Fruit fly (Drosophila melanogaster): ENCODE results near the gene Mgat4b.

DNA sequence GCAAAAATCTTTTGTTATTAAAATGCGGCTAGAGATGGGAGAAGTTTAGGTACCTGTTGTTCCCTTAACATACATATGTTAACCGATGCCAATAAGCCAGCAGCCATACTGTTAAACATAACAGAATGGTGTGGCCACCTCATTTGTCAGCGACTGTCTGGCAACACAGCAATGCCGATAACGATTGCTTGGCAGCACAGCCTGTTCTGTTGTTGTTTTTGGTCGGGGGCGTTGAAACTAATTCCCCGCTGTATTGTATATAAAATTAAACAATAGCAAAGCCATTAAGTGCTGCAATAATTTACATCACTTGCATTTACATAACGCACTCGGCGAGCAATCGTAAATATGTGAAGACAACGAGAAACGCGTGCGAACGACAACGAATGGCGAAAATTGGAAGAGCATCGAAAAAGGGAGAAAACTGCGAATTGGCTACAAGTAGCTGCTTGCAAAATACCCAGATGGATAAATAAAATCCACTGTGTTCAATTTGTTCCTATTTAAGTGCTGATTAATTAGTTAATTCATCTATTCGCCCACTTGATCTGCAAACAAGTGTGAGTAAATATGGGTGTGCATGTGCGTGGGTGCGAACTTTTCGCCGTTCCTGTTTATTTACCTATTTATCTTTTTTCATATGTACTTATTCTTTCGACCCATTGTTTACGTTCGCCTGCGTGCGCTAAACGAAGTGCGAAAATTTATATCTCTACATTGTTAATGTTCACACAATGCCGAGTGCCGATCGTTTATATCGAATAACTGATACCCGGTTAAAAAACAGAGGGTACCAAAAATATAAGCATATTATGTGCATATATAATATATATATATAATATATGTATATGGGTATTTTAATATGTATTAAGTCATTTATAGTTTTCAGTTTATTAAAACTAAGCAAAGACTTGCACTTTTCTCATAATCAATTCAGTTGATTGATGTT lies 7.0 kb downstream of the Mgat4b start, which contains the start of the genes Tsen34 and Mgat4a:
- no peak for TF ChIP-seq dsx (GFP tag; optimal IDR thresholded peaks at IDR 0.05; ENCODE audit: poor library complexity, severe bottlenecking)
- TF ChIP-seq CG32006 (GFP tag; optimal IDR thresholded peaks at IDR 0.05), result no peak
- TF ChIP-seq CG15336 (GFP tag; IDR thresholded peaks at IDR 0.05), result no peak
- no peak for TF ChIP-seq Eip93F (GFP tag; optimal IDR thresholded peaks at IDR 0.05)
- TF ChIP-seq esn (GFP tag; optimal IDR thresholded peaks at IDR 0.05), result peak; percentile 62
- no peak for TF ChIP-seq CG34406 (GFP tag; optimal IDR thresholded peaks at IDR 0.05)
- TF ChIP-seq Hr39 (GFP tag; optimal IDR thresholded peaks at IDR 0.05), result no peak
